Fruit fly (Drosophila melanogaster) whole organism, embryonic: ENCODE measurements around the gene CG32278.
A peak's percentile ranks its signal among the peaks of the same experiment; 100 is the strongest.

ENCODE experiments used
- Blimp-1 ChIP-seq: fragments of 200-800 bp; sonication (Bioruptor generic); optimal IDR thresholded peaks from 3 replicates; lab custom pipeline; 2018; ENCODE audit warnings: missing biosample characterization, missing genetic modification characterization, mild to moderate bottlenecking, moderate library complexity, missing genetic modification reagents
- Bteb2 ChIP-seq: fragments of 200-800 bp; sonication (Bioruptor generic); optimal IDR thresholded peaks from 2 replicates; lab custom pipeline; 2016; ENCODE audit warnings: missing biosample characterization, missing genetic modification characterization
- CG10543 ChIP-seq: fragments of 200-800 bp; sonication (Bioruptor generic); optimal IDR thresholded peaks from 3 replicates; lab custom pipeline; 2017; ENCODE audit warnings: missing biosample characterization, mild to moderate bottlenecking, missing genetic modification characterization, moderate library complexity
- CG12769 ChIP-seq: fragments of 200-800 bp; sonication (Bioruptor generic); optimal IDR thresholded peaks from 2 replicates; lab custom pipeline; 2019; ENCODE audit warnings: missing biosample characterization, mild to moderate bottlenecking, missing genetic modification characterization, moderate library complexity
- CG12942 ChIP-seq: fragments of 200-800 bp; sonication (Bioruptor generic); optimal IDR thresholded peaks from 3 replicates; lab custom pipeline; 2016; ENCODE audit warnings: missing biosample characterization, missing genetic modification characterization
- CG13775 ChIP-seq: fragments of 200-800 bp; sonication (Bioruptor generic); optimal IDR thresholded peaks from 3 replicates; lab custom pipeline; 2017; ENCODE audit warnings: missing biosample characterization, mild to moderate bottlenecking, missing genetic modification characterization
- CG15073 ChIP-seq: fragments of 200-800 bp; sonication (Bioruptor generic); optimal IDR thresholded peaks from 2 replicates; lab custom pipeline; 2016; ENCODE audit warnings: missing biosample characterization, missing genetic modification characterization
- CG1602 ChIP-seq: fragments of 200-800 bp; sonication (Bioruptor generic); optimal IDR thresholded peaks from 3 replicates; lab custom pipeline; 2016; ENCODE audit warnings: missing biosample characterization, missing genetic modification characterization
- CG1647 ChIP-seq: fragments of 200-800 bp; sonication (Bioruptor generic); optimal IDR thresholded peaks from 3 replicates; lab custom pipeline; 2016; ENCODE audit warnings: missing biosample characterization, missing genetic modification characterization
- CG16863 ChIP-seq: fragments of 200-800 bp; sonication (Bioruptor generic); optimal IDR thresholded peaks from 3 replicates; lab custom pipeline; 2016; ENCODE audit warnings: missing biosample characterization, missing genetic modification characterization
- CG17361 ChIP-seq: fragments of 200-800 bp; sonication (Bioruptor generic); IDR thresholded peaks from 3 replicates; pipeline ENCODE4 v1.3.6; 2022; ENCODE audit warnings: missing biosample characterization, missing genetic modification characterization
- CG32532 ChIP-seq: fragments of 200-800 bp; sonication (Bioruptor generic); IDR thresholded peaks from 2 replicates; pipeline ENCODE4 v1.3.6; 2022; ENCODE audit warnings: missing biosample characterization, missing genetic modification characterization
- CG5953 ChIP-seq: fragments of 200-800 bp; sonication (Bioruptor generic); IDR thresholded peaks from 2 replicates; pipeline ENCODE4 v1.3.6; 2022; ENCODE audit warnings: missing biosample characterization, missing genetic modification characterization
- CG7556 ChIP-seq: fragments of 200-800 bp; sonication (Bioruptor generic); optimal IDR thresholded peaks from 2 replicates; lab custom pipeline; 2017; ENCODE audit warnings: missing biosample characterization, mild to moderate bottlenecking, missing genetic modification characterization
- CG7745 ChIP-seq: fragments of 200-800 bp; sonication (Bioruptor generic); optimal IDR thresholded peaks from 2 replicates; lab custom pipeline; 2018; ENCODE audit warnings: missing biosample characterization, mild to moderate bottlenecking, missing genetic modification characterization, moderate library complexity
- CG7839 ChIP-seq: fragments of 200-800 bp; sonication (Bioruptor generic); optimal IDR thresholded peaks from 3 replicates; lab custom pipeline; 2018; ENCODE audit warnings: missing biosample characterization, mild to moderate bottlenecking, missing genetic modification characterization, moderate library complexity
- CG8944 ChIP-seq: fragments of 200-800 bp; sonication (Bioruptor generic); optimal IDR thresholded peaks from 3 replicates; lab custom pipeline; 2016; ENCODE audit warnings: missing biosample characterization, missing genetic modification characterization
- CG9215 ChIP-seq: fragments of 200-800 bp; sonication (Bioruptor generic); IDR thresholded peaks from 2 replicates; pipeline ENCODE4 v1.3.6; 2022; ENCODE audit warnings: missing biosample characterization, missing genetic modification characterization
- Chrac-16 ChIP-seq: fragments of 200-800 bp; sonication (Bioruptor generic); optimal IDR thresholded peaks from 3 replicates; lab custom pipeline; 2016; ENCODE audit warnings: missing biosample characterization, missing genetic modification characterization
- Doc2 ChIP-seq: fragments of 200-800 bp; sonication (Bioruptor generic); IDR thresholded peaks from 2 replicates; pipeline ENCODE4 v1.3.6; 2022; ENCODE audit warnings: missing biosample characterization, missing genetic modification characterization
- Dref ChIP-seq: fragments of 200-800 bp; sonication (Bioruptor generic); IDR thresholded peaks from 2 replicates; pipeline ENCODE4 v1.3.6; 2022; ENCODE audit warnings: missing biosample characterization, missing genetic modification characterization
- Fer3 ChIP-seq: fragments of 200-800 bp; sonication (Bioruptor generic); optimal IDR thresholded peaks from 2 replicates; lab custom pipeline; 2018; ENCODE audit warnings: missing biosample characterization, mild to moderate bottlenecking, missing genetic modification characterization, moderate library complexity
- Myb ChIP-seq: fragments of 200-800 bp; sonication (Bioruptor generic); optimal IDR thresholded peaks from 2 replicates; lab custom pipeline; 2016; ENCODE audit warnings: missing biosample characterization, missing genetic modification characterization
- Nf-YC ChIP-seq: fragments of 200-800 bp; optimal IDR thresholded peaks from 3 replicates; lab custom pipeline; 2019; ENCODE audit warnings: missing biosample characterization, mild to moderate bottlenecking, missing genetic modification characterization, moderate library complexity
- Six4 ChIP-seq: fragments of 200-800 bp; sonication (Bioruptor generic); optimal IDR thresholded peaks from 2 replicates; lab custom pipeline; 2016; ENCODE audit warnings: missing biosample characterization, missing genetic modification characterization
- Stat92E ChIP-seq, 3 experiments: fragments of >200 bp in 2 of 3; fragments of 200-800 bp in 1 of 3; sonication (Bioruptor generic) in 1 of 3; optimal IDR thresholded peaks; 2 replicates each; lab custom pipeline; 2017 to 2019; ENCODE audit warnings: missing biosample characterization in 3 of 3, missing genetic modification characterization in 3 of 3, mild to moderate bottlenecking in 1 of 3, moderate library complexity in 1 of 3
- Usf ChIP-seq: fragments of 200-800 bp; sonication (Bioruptor generic); optimal IDR thresholded peaks from 2 replicates; lab custom pipeline; 2017; ENCODE audit warnings: missing genotype, missing biosample characterization, missing genetic modification characterization
- amos ChIP-seq: fragments of 200-800 bp; sonication (Bioruptor generic); IDR thresholded peaks from 2 replicates; pipeline ENCODE4 v1.3.6; 2022; ENCODE audit warnings: missing biosample characterization, missing genetic modification characterization; ENCODE audit not compliant: partially characterized antibody
- ato ChIP-seq: fragments of 200-800 bp; sonication (Bioruptor generic); IDR thresholded peaks from 2 replicates; pipeline ENCODE4 v1.3.6; 2022; ENCODE audit warnings: missing biosample characterization, missing genetic modification characterization; ENCODE audit not compliant: partially characterized antibody
- bcd ChIP-seq: fragments of 200-800 bp; sonication (Bioruptor generic); optimal IDR thresholded peaks from 2 replicates; lab custom pipeline; 2017; ENCODE audit warnings: missing biosample characterization, mild to moderate bottlenecking, missing genetic modification characterization
- caup ChIP-seq: fragments of 200-800 bp; sonication (Bioruptor generic); optimal IDR thresholded peaks from 3 replicates; lab custom pipeline; 2017; ENCODE audit warnings: missing biosample characterization, mild to moderate bottlenecking, missing genetic modification characterization, moderate library complexity; ENCODE audit not compliant: severe bottlenecking
- dan ChIP-seq: fragments of 200-800 bp; sonication (Bioruptor generic); IDR thresholded peaks from 2 replicates; pipeline ENCODE4 v1.3.6; 2022; ENCODE audit warnings: missing biosample characterization, missing genetic modification characterization
- danr ChIP-seq: fragments of 200-800 bp; sonication (Bioruptor generic); IDR thresholded peaks from 2 replicates; pipeline ENCODE4 v1.3.6; 2022; ENCODE audit warnings: missing biosample characterization, missing genetic modification characterization
- disco-r ChIP-seq: fragments of 200-800 bp; sonication (Bioruptor generic); optimal IDR thresholded peaks from 2 replicates; lab custom pipeline; 2016; ENCODE audit warnings: missing biosample characterization, missing genetic modification characterization
- dmrt11E ChIP-seq: fragments of 200-800 bp; sonication (Bioruptor generic); optimal IDR thresholded peaks from 3 replicates; lab custom pipeline; 2018; ENCODE audit warnings: missing biosample characterization, mild to moderate bottlenecking, missing genetic modification characterization, moderate library complexity
- eve ChIP-seq, 2 experiments: fragments of >200 bp; optimal IDR thresholded peaks; 2 replicates each; lab custom pipeline; 2017; ENCODE audit warnings: missing biosample characterization in 2 of 2, missing genetic modification characterization in 2 of 2
- gfzf ChIP-seq: fragments of 200-800 bp; sonication (Bioruptor generic); optimal IDR thresholded peaks from 2 replicates; lab custom pipeline; 2016; ENCODE audit warnings: missing biosample characterization, mild to moderate bottlenecking, missing genetic modification characterization, moderate library complexity
- ind ChIP-seq: fragments of 200-800 bp; sonication (Bioruptor generic); optimal IDR thresholded peaks from 3 replicates; lab custom pipeline; 2016; ENCODE audit warnings: missing biosample characterization, missing genetic modification characterization
- jumu ChIP-seq: fragments of 200-800 bp; sonication (Bioruptor generic); optimal IDR thresholded peaks from 3 replicates; lab custom pipeline; 2016; ENCODE audit warnings: missing biosample characterization, missing genetic modification characterization
- mld ChIP-seq: fragments of 200-800 bp; sonication (Bioruptor generic); IDR thresholded peaks from 3 replicates; pipeline ENCODE4 v1.3.6; 2022; ENCODE audit warnings: missing biosample characterization, missing genetic modification characterization; ENCODE audit not compliant: partially characterized antibody
- nom ChIP-seq: fragments of 200-800 bp; sonication (Bioruptor generic); optimal IDR thresholded peaks from 2 replicates; lab custom pipeline; 2017; ENCODE audit warnings: missing biosample characterization, missing genetic modification characterization, mild to moderate bottlenecking, moderate library complexity, missing genetic modification reagents
- pum ChIP-seq: fragments of 200-800 bp; sonication (Bioruptor generic); optimal IDR thresholded peaks from 2 replicates; lab custom pipeline; 2016; ENCODE audit warnings: missing biosample characterization, missing genetic modification characterization
- sd ChIP-seq: fragments of 200-800 bp; sonication (Bioruptor generic); optimal IDR thresholded peaks from 3 replicates; lab custom pipeline; 2018; ENCODE audit warnings: missing biosample characterization, mild to moderate bottlenecking, missing genetic modification characterization, moderate library complexity
- sim ChIP-seq: fragments of 200-800 bp; sonication (Bioruptor generic); IDR thresholded peaks from 2 replicates; pipeline ENCODE4 v1.3.6; 2022; ENCODE audit warnings: missing biosample characterization, missing genetic modification characterization
- sr ChIP-seq: fragments of 200-800 bp; sonication (Bioruptor generic); IDR thresholded peaks from 3 replicates; pipeline ENCODE4 v1.3.6; 2022; ENCODE audit warnings: missing biosample characterization, missing genetic modification characterization
- unc-4 ChIP-seq: fragments of 200-800 bp; sonication (Bioruptor generic); IDR thresholded peaks from 2 replicates; pipeline ENCODE4 v1.3.6; 2022; ENCODE audit warnings: missing biosample characterization, missing genetic modification characterization; ENCODE audit not compliant: partially characterized antibody
- wek ChIP-seq: fragments of 200-800 bp; sonication (Bioruptor generic); optimal IDR thresholded peaks from 3 replicates; lab custom pipeline; 2018; ENCODE audit warnings: missing biosample characterization, mild to moderate bottlenecking, missing genetic modification characterization, moderate library complexity

CG32278 gene

dm6 chr3L:3148125-3149059 is 20.7 kb upstream of the CG32278 start, which contains the start of the genes Usp5 and BtbVII (continued):
- TF ChIP-seq ato (GFP tag; lab: Robert Waterston, UW), result peak; percentile 75
- no peak for TF ChIP-seq Usf (GFP tag; lab: Kevin White, UChicago)
- peak; percentile 54 for TF ChIP-seq disco-r (GFP tag; lab: Kevin White, UChicago)
- TF ChIP-seq CG5953 (GFP tag; lab: Robert Waterston, UW), result no peak
- TF ChIP-seq pum (GFP tag; lab: Kevin White, UChicago), result peak; percentile 50
- TF ChIP-seq CG32532 (GFP tag; lab: Robert Waterston, UW), result peak; percentile 68
- TF ChIP-seq CG17361 (GFP tag; lab: Robert Waterston, UW), result peak; percentile 30; the same call in 2 of the 3 replicates
- peak; percentile 46 for TF ChIP-seq Myb (GFP tag; lab: Kevin White, UChicago)
- TF ChIP-seq dmrt11E (tag; lab: Kevin White, UChicago), result peak; percentile 55
- TF ChIP-seq CG7556, result no peak
- peak in 1 of 3 experiments; percentile 13 for TF ChIP-seq Stat92E (GFP tag; optimal IDR thresholded peaks at IDR 0.05; lab: Kevin White, UChicago)
- TF ChIP-seq sd (tag; lab: Kevin White, UChicago), result peak; percentile 18
- no peak for TF ChIP-seq CG7745 (tag; lab: Kevin White, UChicago)
- TF ChIP-seq sim (GFP tag; lab: Robert Waterston, UW), result 0 out of 2 replicates have a peak, but pooled peaks have one; percentile 7
- no peak for TF ChIP-seq dan (GFP tag; lab: Robert Waterston, UW)
- TF ChIP-seq gfzf, result peak; percentile 78
- TF ChIP-seq CG12769 (tag; lab: Kevin White, UChicago), result peak; percentile 78
- TF ChIP-seq Fer3 (tag; lab: Kevin White, UChicago), result peak; percentile 50
- TF ChIP-seq Nf-YC (tag; lab: Kevin White, UChicago), result peak; percentile 2
- TF ChIP-seq CG1647 (GFP tag; lab: Kevin White, UChicago), result no peak
- peak; percentile 34 for TF ChIP-seq caup (GFP tag; lab: Kevin White, UChicago)
- peak; percentile 51 for TF ChIP-seq nom (GFP tag; lab: Kevin White, UChicago)
- peak; percentile 72 for TF ChIP-seq CG8944 (GFP tag; lab: Kevin White, UChicago)
- peak; percentile 39; the same call in 1 of the 2 replicates for TF ChIP-seq CG9215
- TF ChIP-seq amos, result peak; percentile 90
- TF ChIP-seq CG10543 (GFP tag; lab: Kevin White, UChicago), result peak; percentile 49
- peak; percentile 62 for TF ChIP-seq Chrac-16
- peak; percentile 47 for TF ChIP-seq CG1602
- no peak for TF ChIP-seq Doc2 (GFP tag; lab: Robert Waterston, UW)
- TF ChIP-seq bcd, result peak; percentile 37
- peak; percentile 57 for TF ChIP-seq Bteb2 (GFP tag; lab: Kevin White, UChicago)
- TF ChIP-seq Blimp-1 (GFP tag; lab: Kevin White, UChicago), result no peak
- peak; percentile 90 for TF ChIP-seq mld
- peak; percentile 50 for TF ChIP-seq CG12942 (GFP tag; lab: Kevin White, UChicago)
- TF ChIP-seq sr (GFP tag; lab: Robert Waterston, UW), result no peak
- TF ChIP-seq danr (GFP tag; lab: Robert Waterston, UW), result no peak
- TF ChIP-seq ind (GFP tag; lab: Kevin White, UChicago), result peak; percentile 46
- TF ChIP-seq Six4 (GFP tag; lab: Kevin White, UChicago), result peak; percentile 64
- TF ChIP-seq CG15073 (GFP tag; lab: Kevin White, UChicago), result no peak
- TF ChIP-seq CG16863 (GFP tag; lab: Kevin White, UChicago), result peak; percentile 68
- TF ChIP-seq Dref (GFP tag; lab: Robert Waterston, UW), result peak; percentile 37; the same call in 1 of the 2 replicates
- peak; percentile 41 for TF ChIP-seq CG7839 (tag; lab: Kevin White, UChicago)
- peak; percentile 49 for TF ChIP-seq wek
- TF ChIP-seq jumu (GFP tag; lab: Kevin White, UChicago), result peak; percentile 61
- peak; percentile 98 for TF ChIP-seq unc-4 (GFP tag; lab: Robert Waterston, UW)
- TF ChIP-seq eve (GFP tag; optimal IDR thresholded peaks at IDR 0.05; lab: Kevin White, UChicago), result no peak
- TF ChIP-seq CG13775 (GFP tag; lab: Kevin White, UChicago), result peak; percentile 70
